Worm (Caenorhabditis elegans): ENCODE results near the gene del-6.

DNA sequence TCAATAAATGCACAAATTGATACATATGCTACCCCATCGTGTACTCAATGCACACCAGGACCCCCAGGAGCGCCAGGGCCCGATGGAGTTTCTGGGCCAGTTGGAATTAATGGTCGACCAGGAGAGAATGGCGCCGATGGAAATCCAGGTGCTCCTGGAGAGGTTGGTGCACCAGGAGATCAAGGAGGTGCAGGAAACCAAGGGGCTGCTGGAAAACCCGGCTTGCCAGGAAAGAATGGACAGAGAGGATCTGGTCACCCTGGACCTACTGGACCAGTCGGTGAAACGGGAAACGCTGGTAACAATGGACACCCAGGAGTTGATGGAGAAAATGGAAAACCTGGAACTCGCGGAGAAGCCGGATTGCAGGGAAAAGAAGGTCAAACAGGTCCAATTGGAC lies 11.1 kb upstream of the del-6 start:
- no peak for TF ChIP-seq him-1 (tag; optimal IDR thresholded peaks at IDR 0.05)
- TF ChIP-seq W03F9.2 (tag; optimal IDR thresholded peaks at IDR 0.05): no peak

Measured in whole organism, L4/young adult.